Fruit fly (Drosophila melanogaster) whole organism, adult: ENCODE measurements around the gene CG14834.

ENCODE experiments used
- CG11617 ChIP-seq: fragments of 200-800 bp; sonication (Bioruptor generic); optimal IDR thresholded peaks from 2 replicates; lab custom pipeline; 2017; ENCODE audit warnings: mild to moderate bottlenecking, missing biosample characterization, missing genetic modification reagents, missing genetic modification characterization
- CG12768 ChIP-seq: fragments of 200-800 bp; sonication (Bioruptor generic); optimal IDR thresholded peaks from 2 replicates; lab custom pipeline; 2017; ENCODE audit warnings: missing biosample characterization, missing genetic modification characterization, mild to moderate bottlenecking, moderate library complexity, missing genetic modification reagents
- CG14711 ChIP-seq: fragments of 200-800 bp; sonication (Bioruptor generic); optimal IDR thresholded peaks from 2 replicates; lab custom pipeline; 2018; ENCODE audit warnings: missing biosample characterization, mild to moderate bottlenecking, missing genetic modification characterization, moderate library complexity
- CG1620 ChIP-seq: fragments of 200-800 bp; sonication (Bioruptor generic); optimal IDR thresholded peaks from 2 replicates; lab custom pipeline; 2016; ENCODE audit warnings: missing biosample characterization, missing genetic modification characterization
- CG33017 ChIP-seq: fragments of 200-800 bp; sonication (Bioruptor generic); optimal IDR thresholded peaks from 2 replicates; lab custom pipeline; 2018; ENCODE audit warnings: missing biosample characterization, mild to moderate bottlenecking, missing genetic modification characterization, moderate library complexity
- CG7045 ChIP-seq: fragments of 200-800 bp; sonication (Bioruptor generic); optimal IDR thresholded peaks from 2 replicates; lab custom pipeline; 2017; ENCODE audit warnings: missing biosample characterization, mild to moderate bottlenecking, missing genetic modification characterization
- Clk ChIP-seq: fragments of 200-800 bp; sonication (Bioruptor generic); optimal IDR thresholded peaks from 2 replicates; lab custom pipeline; 2017; ENCODE audit warnings: missing biosample characterization, missing genetic modification characterization
- Hr96 ChIP-seq: fragments of 200-800 bp; sonication (Bioruptor generic); optimal IDR thresholded peaks from 2 replicates; lab custom pipeline; 2016; ENCODE audit warnings: missing biosample characterization, missing genetic modification characterization
- bab1 ChIP-seq: fragments of 200-800 bp; sonication (Bioruptor generic); optimal IDR thresholded peaks from 3 replicates; lab custom pipeline; 2019; ENCODE audit warnings: missing biosample characterization, mild to moderate bottlenecking, missing genetic modification characterization, moderate library complexity
- cic ChIP-seq: fragments of 200-800 bp; sonication (Bioruptor generic); optimal IDR thresholded peaks from 2 replicates; lab custom pipeline; 2017; ENCODE audit warnings: missing biosample characterization, mild to moderate bottlenecking, missing genetic modification characterization, moderate library complexity
- kay ChIP-seq: fragments of 200-800 bp; sonication (Bioruptor generic); peaks from one replicate; lab custom pipeline; 2016; ENCODE audit warnings: missing biosample characterization, missing genetic modification characterization, borderline replicate concordance
- pad ChIP-seq: fragments of 200-800 bp; sonication (Bioruptor generic); optimal IDR thresholded peaks from 3 replicates; lab custom pipeline; 2017; ENCODE audit warnings: missing biosample characterization, missing genetic modification characterization, mild to moderate bottlenecking, moderate library complexity, missing genetic modification reagents

DNA sequence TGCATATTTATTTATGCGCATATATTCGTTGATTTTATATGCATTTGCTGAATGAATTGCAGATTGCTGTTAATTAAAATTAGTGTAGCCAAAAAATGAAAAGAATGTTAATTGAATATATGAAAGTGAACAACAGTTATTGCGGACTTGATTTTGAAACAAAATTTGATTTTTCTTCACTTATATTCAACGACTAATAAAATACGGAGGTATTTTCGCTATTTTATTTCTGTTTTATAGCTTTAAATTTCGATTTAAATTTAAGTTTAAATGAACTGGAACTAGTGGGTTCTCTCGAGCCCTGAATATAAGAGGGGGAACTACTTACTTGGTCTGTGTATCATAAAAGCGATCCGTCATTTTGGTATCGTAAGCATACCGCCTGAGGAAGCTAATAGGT lies 49.1 kb upstream of the CG14834 start, which contains the start of gene CG32379:
- TF ChIP-seq CG14711 (tag; lab: Kevin White, UChicago): no peak
- TF ChIP-seq kay (GFP tag; lab: Kevin White, UChicago): no peak
- TF ChIP-seq CG11617 (GFP tag; lab: Kevin White, UChicago): no peak
- TF ChIP-seq CG33017 (tag; lab: Kevin White, UChicago): no peak
- TF ChIP-seq pad (GFP tag; lab: Kevin White, UChicago): no peak
- TF ChIP-seq CG12768: no peak
- no peak for TF ChIP-seq CG7045
- TF ChIP-seq cic: no peak
- TF ChIP-seq CG1620 (GFP tag; lab: Kevin White, UChicago): no peak
- no peak for TF ChIP-seq bab1 (GFP tag; lab: Kevin White, UChicago)
- TF ChIP-seq Clk: no peak
- no peak for TF ChIP-seq Hr96
